Worm (Caenorhabditis elegans) whole organism, L1 larva: Measurements from ENCODE around the gene srlf-11.

Source experiments
- F16B12.6 ChIP-seq: fragments of 150-350 bp; optimal IDR thresholded peaks from 2 replicates; lab custom pipeline; 2014; ENCODE audit warnings: missing biosample characterization, missing genetic modification characterization
- Y116A8C.19 ChIP-seq: sonication (generic microtip); optimal IDR thresholded peaks from 2 replicates; lab custom pipeline; 2016; ENCODE audit warnings: missing compliant biosample characterization, missing genetic modification characterization, borderline replicate concordance
- aha-1 ChIP-seq: fragments of 150-350 bp; optimal IDR thresholded peaks from 2 replicates; lab custom pipeline; 2014; ENCODE audit warnings: missing biosample characterization, missing genetic modification characterization
- alr-1 ChIP-seq: fragments of 200-800 bp; sonication (Bioruptor generic); optimal IDR thresholded peaks from 2 replicates; lab custom pipeline; 2018; ENCODE audit warnings: borderline replicate concordance, mild to moderate bottlenecking, missing genetic modification characterization, missing compliant biosample characterization
- aly-2 ChIP-seq: fragments of 150-350 bp; optimal IDR thresholded peaks from 2 replicates; lab custom pipeline; 2014; ENCODE audit warnings: missing biosample characterization, missing genetic modification characterization
- ama-1 ChIP-seq: fragments of 150-350 bp; optimal IDR thresholded peaks from 2 replicates; lab custom pipeline; 2014
- ceh-88 ChIP-seq: fragments of 200-800 bp; sonication (Bioruptor generic); IDR thresholded peaks from 2 replicates; pipeline ENCODE4 v1.3.6; 2022; ENCODE audit warnings: missing genetic modification characterization, missing compliant biosample characterization
- ceh-90 ChIP-seq: sonication (generic microtip); optimal IDR thresholded peaks from 2 replicates; lab custom pipeline; 2016; ENCODE audit warnings: missing genetic modification characterization, missing compliant biosample characterization
- efl-1 ChIP-seq, 4 experiments: fragments of 150-350 bp; optimal IDR thresholded peaks in 3 of 4; peaks in 1 of 4; 1 replicate in 1 of 4; 2 replicates in 3 of 4; lab custom pipeline; 2014; ENCODE audit warnings: missing biosample characterization in 2 of 4, missing genetic modification characterization in 2 of 4, missing genetic modification reagents in 2 of 4
- egl-27 ChIP-seq, 2 experiments: fragments of 150-350 bp in 1 of 2; sonication (generic microtip); optimal IDR thresholded peaks; 3 replicates each; lab custom pipeline; 2017 to 2018; ENCODE audit warnings: missing biosample characterization in 2 of 2, missing genetic modification characterization in 2 of 2, missing genetic modification reagents in 2 of 2
- elt-3 ChIP-seq, 6 experiments: fragments of 150-350 bp in 1 of 6; sonication (generic microtip); optimal IDR thresholded peaks; 2 replicates each; lab custom pipeline; 2017 to 2018; ENCODE audit warnings: missing biosample characterization in 6 of 6, missing genetic modification characterization in 6 of 6, inconsistent platforms in 1 of 6
- ets-5 ChIP-seq: fragments of 200-800 bp; sonication (Bioruptor generic); IDR thresholded peaks from 2 replicates; pipeline ENCODE4 v1.3.6; 2022; ENCODE audit warnings: missing genetic modification characterization, missing compliant biosample characterization
- fkh-10 ChIP-seq: sonication (generic microtip); optimal IDR thresholded peaks from 2 replicates; lab custom pipeline; 2017; ENCODE audit warnings: missing biosample characterization, missing genetic modification reagents, missing genetic modification characterization
- fkh-8 ChIP-seq: sonication (generic microtip); optimal IDR thresholded peaks from 2 replicates; lab custom pipeline; 2016; ENCODE audit warnings: mild to moderate bottlenecking, missing genetic modification characterization, missing compliant biosample characterization
- fos-1 ChIP-seq: fragments of 150-350 bp; optimal IDR thresholded peaks from 2 replicates; lab custom pipeline; 2014; ENCODE audit warnings: missing biosample characterization, missing genetic modification characterization
- grh-1 ChIP-seq: fragments of 200-800 bp; sonication (Bioruptor generic); IDR thresholded peaks from 2 replicates; pipeline ENCODE4 v1.3.6; 2022; ENCODE audit warnings: missing genetic modification reagents, missing genetic modification characterization, missing compliant biosample characterization
- hlh-17 ChIP-seq: fragments of 200-800 bp; sonication (Bioruptor generic); optimal IDR thresholded peaks from 2 replicates; lab custom pipeline; 2018; ENCODE audit warnings: missing genetic modification characterization, mild to moderate bottlenecking, missing compliant biosample characterization, moderate library complexity, borderline replicate concordance
- hlh-4 ChIP-seq: sonication (generic microtip); optimal IDR thresholded peaks from 2 replicates; lab custom pipeline; 2016; ENCODE audit warnings: mild to moderate bottlenecking, missing genetic modification characterization, missing compliant biosample characterization
- irx-1 ChIP-seq: sonication (generic microtip); optimal IDR thresholded peaks from 2 replicates; lab custom pipeline; 2016; ENCODE audit warnings: missing genetic modification characterization, missing compliant biosample characterization
- jun-1 ChIP-seq: fragments of 150-350 bp; optimal IDR thresholded peaks from 2 replicates; lab custom pipeline; 2014; ENCODE audit warnings: missing biosample characterization, missing genetic modification reagents, missing genetic modification characterization
- lin-39 ChIP-seq: fragments of 150-350 bp; optimal IDR thresholded peaks from 2 replicates; lab custom pipeline; 2014; ENCODE audit warnings: missing biosample characterization, missing genetic modification reagents, missing genetic modification characterization
- lsy-2 ChIP-seq, 2 experiments: fragments of 150-350 bp; optimal IDR thresholded peaks; 2 replicates each; lab custom pipeline; 2014; ENCODE audit warnings: missing biosample characterization in 2 of 2, missing genetic modification characterization in 2 of 2
- mab-9 ChIP-seq: fragments of 200-800 bp; sonication (Bioruptor generic); IDR thresholded peaks from 2 replicates; pipeline ENCODE4 v1.3.6; 2022; ENCODE audit warnings: missing genetic modification reagents, missing genetic modification characterization, missing compliant biosample characterization
- mdl-1 ChIP-seq, 2 experiments: fragments of 150-350 bp; optimal IDR thresholded peaks; 2 replicates each; lab custom pipeline; 2014 to 2017; ENCODE audit warnings: missing biosample characterization in 2 of 2, missing genetic modification characterization in 2 of 2, inconsistent platforms in 1 of 2
- mep-1 ChIP-seq: fragments of 150-350 bp; optimal IDR thresholded peaks from 2 replicates; lab custom pipeline; 2014; ENCODE audit warnings: missing biosample characterization, missing genetic modification characterization
- nhr-12 ChIP-seq: sonication (generic microtip); optimal IDR thresholded peaks from 2 replicates; lab custom pipeline; 2017; ENCODE audit warnings: missing biosample characterization, missing genetic modification characterization
- nhr-19 ChIP-seq: fragments of 200-800 bp; sonication (Bioruptor generic); conservative IDR thresholded peaks from 2 replicates; pipeline ENCODE4 v1.3.6; 2022; ENCODE audit warnings: missing genetic modification characterization, missing compliant biosample characterization
- nhr-20 ChIP-seq: sonication (generic microtip); optimal IDR thresholded peaks from 2 replicates; lab custom pipeline; 2016; ENCODE audit warnings: mild to moderate bottlenecking, missing genetic modification characterization, missing compliant biosample characterization
- nhr-237 ChIP-seq: fragments of 150-350 bp; optimal IDR thresholded peaks from 2 replicates; lab custom pipeline; 2014; ENCODE audit warnings: missing biosample characterization, missing genetic modification characterization
- nhr-77 ChIP-seq: fragments of 150-350 bp; optimal IDR thresholded peaks from 2 replicates; lab custom pipeline; 2014; ENCODE audit warnings: missing biosample characterization, missing genetic modification characterization
- nhr-84 ChIP-seq: sonication (generic microtip); optimal IDR thresholded peaks from 2 replicates; lab custom pipeline; 2017; ENCODE audit warnings: missing biosample characterization, missing genetic modification characterization
- pag-3 ChIP-seq: sonication (generic microtip); optimal IDR thresholded peaks from 2 replicates; lab custom pipeline; 2017; ENCODE audit warnings: missing genetic modification characterization, mild to moderate bottlenecking, missing compliant biosample characterization, antibody characterized with exemption, borderline replicate concordance; ENCODE audit not compliant: insufficient read depth
- pax-3 ChIP-seq: fragments of 200-800 bp; sonication (Bioruptor generic); optimal IDR thresholded peaks from 2 replicates; lab custom pipeline; 2018; ENCODE audit warnings: mild to moderate bottlenecking, missing genetic modification characterization, moderate library complexity, missing compliant biosample characterization
- pqm-1 ChIP-seq: sonication (generic microtip); optimal IDR thresholded peaks from 3 replicates; lab custom pipeline; 2017; ENCODE audit warnings: missing biosample characterization, missing genetic modification characterization
- rnt-1 ChIP-seq: sonication (generic microtip); optimal IDR thresholded peaks from 2 replicates; lab custom pipeline; 2016; ENCODE audit warnings: mild to moderate bottlenecking, missing genetic modification characterization, moderate library complexity, missing compliant biosample characterization
- skn-1 ChIP-seq: fragments of 150-350 bp; optimal IDR thresholded peaks from 2 replicates; lab custom pipeline; 2014; ENCODE audit warnings: missing biosample characterization, missing genetic modification characterization
- sox-4 ChIP-seq: sonication (generic microtip); optimal IDR thresholded peaks from 2 replicates; lab custom pipeline; 2016; ENCODE audit warnings: missing genetic modification characterization, missing compliant biosample characterization
- sptf-1 ChIP-seq: fragments of 150-350 bp; optimal IDR thresholded peaks from 2 replicates; lab custom pipeline; 2014; ENCODE audit warnings: missing biosample characterization, missing genetic modification characterization
- swsn-7 ChIP-seq: sonication (generic microtip); optimal IDR thresholded peaks from 2 replicates; lab custom pipeline; 2016; ENCODE audit warnings: missing genetic modification characterization, missing compliant biosample characterization
- tbx-2 ChIP-seq: sonication (generic microtip); optimal IDR thresholded peaks from 2 replicates; lab custom pipeline; 2016; ENCODE audit warnings: missing genetic modification characterization, missing compliant biosample characterization
- tlp-1 ChIP-seq: fragments of 150-350 bp; optimal IDR thresholded peaks from 2 replicates; lab custom pipeline; 2014; ENCODE audit warnings: missing biosample characterization, missing genetic modification characterization
- unc-130 ChIP-seq: fragments of 150-350 bp; optimal IDR thresholded peaks from 2 replicates; lab custom pipeline; 2017; ENCODE audit warnings: missing biosample characterization, missing genetic modification characterization, inconsistent platforms
- unc-30 ChIP-seq: sonication (generic microtip); optimal IDR thresholded peaks from 2 replicates; lab custom pipeline; 2017; ENCODE audit warnings: missing biosample characterization, missing genetic modification characterization
- unc-98 ChIP-seq: fragments of 200-800 bp; sonication (Bioruptor generic); IDR thresholded peaks from 2 replicates; pipeline ENCODE4 v1.3.6; 2022; ENCODE audit warnings: missing genetic modification characterization, missing compliant biosample characterization
- vab-15 ChIP-seq: sonication (generic microtip); optimal IDR thresholded peaks from 2 replicates; lab custom pipeline; 2017; ENCODE audit warnings: missing genotype, mild to moderate bottlenecking, missing genetic modification characterization, missing compliant biosample characterization
- xbp-1 ChIP-seq: sonication (generic microtip); optimal IDR thresholded peaks from 2 replicates; lab custom pipeline; 2016; ENCODE audit warnings: missing genetic modification characterization, missing compliant biosample characterization
- ztf-11 ChIP-seq, 2 experiments: sonication (generic microtip); optimal IDR thresholded peaks; 2 replicates each; lab custom pipeline; 2016 to 2017; ENCODE audit warnings: missing genetic modification characterization in 2 of 2, missing biosample characterization in 1 of 2, missing compliant biosample characterization in 1 of 2
- ztf-4 ChIP-seq: fragments of 150-350 bp; optimal IDR thresholded peaks from 2 replicates; lab custom pipeline; 2014; ENCODE audit warnings: missing biosample characterization, missing genetic modification characterization

srlf-11 gene

ce11 chrIV:10935336-10935735, 49.5 kb upstream of the srlf-11 start (continued):
- TF ChIP-seq rnt-1 (tag; lab: Kevin White, UChicago) (peak; percentile 94), nhr-20 (tag; lab: Kevin White, UChicago) (peak; percentile 95), unc-30 (tag; lab: Kevin White, UChicago) (no peak), tbx-2 (tag; lab: Kevin White, UChicago) (peak; percentile 90), fkh-8 (tag; lab: Kevin White, UChicago) (peak; percentile 94), unc-98 (GFP tag; lab: Robert Waterston, UW) (peak; percentile 51), alr-1 (tag; lab: Kevin White, UChicago) (no peak), aly-2 (tag; lab: Kevin White, UChicago) (peak; percentile 67), jun-1 (peak; percentile 87), nhr-77 (tag; lab: Kevin White, UChicago) (no peak), pax-3 (peak; percentile 75), ztf-4 (peak; percentile 94), lsy-2 (tag; optimal IDR thresholded peaks at IDR 0.05; lab: Kevin White, UChicago) (peak; percentile 89 to 90), hlh-17 (GFP tag; lab: Kevin White, UChicago) (no peak), elt-3 (tag; optimal IDR thresholded peaks at IDR 0.05; lab: Kevin White, UChicago) (peak in 2 of 6 experiments; percentile 39 to 69), efl-1 (optimal IDR thresholded peaks at IDR 0.05; lab: Kevin White, UChicago) (peak; percentile 79 to 82), efl-1 (GFP tag; optimal IDR thresholded peaks at IDR 0.05 in 1 of 2; lab: Kevin White, UChicago) (peak; percentile 61 to 94), ceh-88 (peak; percentile 69), mab-9 (GFP tag; lab: Robert Waterston, UW) (no peak), grh-1 (GFP tag; lab: Robert Waterston, UW) (peak; percentile 51), F16B12.6 (tag; lab: Kevin White, UChicago) (peak; percentile 11), nhr-237 (tag; lab: Kevin White, UChicago) (peak; percentile 57), nhr-19 (GFP tag; lab: Robert Waterston, UW) (peak; percentile 92), nhr-12 (tag; lab: Kevin White, UChicago) (no peak), egl-27 (tag; optimal IDR thresholded peaks at IDR 0.05; lab: Kevin White, UChicago) (peak in 1 of 2 experiments; percentile 44), ceh-90 (tag; lab: Kevin White, UChicago) (no peak), pqm-1 (tag; lab: Kevin White, UChicago) (no peak), ama-1 (lab: Kevin White, UChicago) (peak; percentile 93), skn-1 (tag; lab: Kevin White, UChicago) (peak; percentile 78), ets-5 (no peak), mep-1 (tag; lab: Kevin White, UChicago) (peak; percentile 96), Y116A8C.19 (tag; lab: Kevin White, UChicago) (no peak), ztf-11 (tag; optimal IDR thresholded peaks at IDR 0.05; lab: Kevin White, UChicago) (peak in 1 of 2 experiments; percentile 86), fkh-10 (GFP tag; lab: Kevin White, UChicago) (peak; percentile 57), fos-1 (tag; lab: Kevin White, UChicago) (peak; percentile 77), nhr-84 (tag; lab: Kevin White, UChicago) (no peak), aha-1 (tag; lab: Kevin White, UChicago) (peak; percentile 63)
- TF ChIP-seq, all 84 proteins: peak for 58

- TF ChIP-seq xbp-1 (tag; lab: Kevin White, UChicago) (no peak), F16B12.6 (tag; lab: Kevin White, UChicago) (no peak), sox-4 (no peak), lin-39 (tag; lab: Kevin White, UChicago) (no peak), unc-130 (no peak), vab-15 (tag; lab: Kevin White, UChicago) (no peak), ets-5 (no peak), sptf-1 (no peak), tlp-1 (no peak), pag-3 (tag; lab: Kevin White, UChicago) (no peak), unc-98 (GFP tag; lab: Robert Waterston, UW) (no peak), swsn-7 (tag; lab: Kevin White, UChicago) (no peak), irx-1 (tag; lab: Kevin White, UChicago) (no peak), grh-1 (GFP tag; lab: Robert Waterston, UW) (no peak), fos-1 (tag; lab: Kevin White, UChicago) (no peak), nhr-12 (tag; lab: Kevin White, UChicago) (no peak), ceh-88 (no peak), hlh-4 (tag; lab: Kevin White, UChicago) (no peak), mdl-1 (tag; optimal IDR thresholded peaks at IDR 0.05; lab: Kevin White, UChicago) (no peak), pax-3 (no peak)
Measured at ce11 chrIV:10934786-10935185, 49.0 kb upstream of the srlf-11 start.
